Fruit fly (Drosophila melanogaster): ENCODE data around the gene CG1208.

Gene CG1208

dm6 chr3R:5856215-5856614, 24.8 kb downstream of the CG1208 start, which contains the start of the genes disp and ECSIT (continued):
- TF ChIP-seq Pdp1 (GFP tag; optimal IDR thresholded peaks at IDR 0.05) = peak in 1 of 2 experiments; percentile 36
- TF ChIP-seq cad (GFP tag; optimal IDR thresholded peaks at IDR 0.05) = no peak
- TF ChIP-seq CG12219 (GFP tag; optimal IDR thresholded peaks at IDR 0.05) = no peak
- no peak for TF ChIP-seq cg (GFP tag; optimal IDR thresholded peaks at IDR 0.05)
- no peak for TF ChIP-seq CG10462 (GFP tag; optimal IDR thresholded peaks at IDR 0.05)
- TF ChIP-seq CrebB (tag; optimal IDR thresholded peaks at IDR 0.05) = no peak
- TF ChIP-seq CG1024 (GFP tag; IDR thresholded peaks at IDR 0.05) = no peak
- TF ChIP-seq otp (GFP tag; IDR thresholded peaks at IDR 0.05) = no peak
- TF ChIP-seq CG31388 (GFP tag; optimal IDR thresholded peaks at IDR 0.05) = no peak
- TF ChIP-seq HmgZ (tag; optimal IDR thresholded peaks at IDR 0.05) = peak; percentile 59
- TF ChIP-seq CG2875 (GFP tag; optimal IDR thresholded peaks at IDR 0.05) = no peak
- no peak for TF ChIP-seq CG7271 (tag; optimal IDR thresholded peaks at IDR 0.05)
- TF ChIP-seq tap (tag; optimal IDR thresholded peaks at IDR 0.05) = no peak
- TF ChIP-seq HHEX (GFP tag; optimal IDR thresholded peaks at IDR 0.05) = no peak
- no peak for TF ChIP-seq Abd-B (GFP tag; optimal IDR thresholded peaks at IDR 0.05)
- TF ChIP-seq Lpt (GFP tag; optimal IDR thresholded peaks at IDR 0.05) = no peak
- TF ChIP-seq sr (GFP tag; IDR thresholded peaks at IDR 0.05) = no peak
- no peak for TF ChIP-seq CG2889 (GFP tag; IDR thresholded peaks at IDR 0.05)
- TF ChIP-seq CG13424 (tag; optimal IDR thresholded peaks at IDR 0.05) = no peak
- TF ChIP-seq CG17612 (GFP tag; IDR thresholded peaks at IDR 0.05) = no peak
- no peak for TF ChIP-seq CG12236 (GFP tag; optimal IDR thresholded peaks at IDR 0.05)
- TF ChIP-seq CG18011 (GFP tag; optimal IDR thresholded peaks at IDR 0.05) = no peak
- no peak for TF ChIP-seq gt (GFP tag; IDR thresholded peaks at IDR 0.05)
- no peak for TF ChIP-seq Ets97D (GFP tag; optimal IDR thresholded peaks at IDR 0.05)
- TF ChIP-seq Oli (tag; optimal IDR thresholded peaks at IDR 0.05) = peak; percentile 58
- TF ChIP-seq gem (tag; optimal IDR thresholded peaks at IDR 0.05) = no peak
- no peak for TF ChIP-seq PHDP (tag; optimal IDR thresholded peaks at IDR 0.05)
- TF ChIP-seq CG2202 (tag; optimal IDR thresholded peaks at IDR 0.05) = no peak
- TF ChIP-seq Tbp (GFP tag; optimal IDR thresholded peaks at IDR 0.05) = peak; percentile 30
- TF ChIP-seq Bteb2 (GFP tag; optimal IDR thresholded peaks at IDR 0.05) = no peak
- no peak for TF ChIP-seq BtbVII (GFP tag; optimal IDR thresholded peaks at IDR 0.05)
- TF ChIP-seq pros (GFP tag; optimal IDR thresholded peaks at IDR 0.05) = no peak
- peak; percentile 59 for TF ChIP-seq CoRest (tag; optimal IDR thresholded peaks at IDR 0.05)
- TF ChIP-seq en (GFP tag; optimal IDR thresholded peaks at IDR 0.05) = no peak
- TF ChIP-seq CG6854 (GFP tag; optimal IDR thresholded peaks at IDR 0.05) = peak; percentile 6
- no peak for TF ChIP-seq CG8359 (GFP tag; optimal IDR thresholded peaks at IDR 0.05; ENCODE audit: borderline replicate concordance)
- TF ChIP-seq CTCF (GFP tag; optimal IDR thresholded peaks at IDR 0.05) = no peak
- TF ChIP-seq HLH54F (GFP tag; optimal IDR thresholded peaks at IDR 0.05) = peak; percentile 43
- TF ChIP-seq Gug (GFP tag; IDR thresholded peaks at IDR 0.05) = no peak
- no peak for TF ChIP-seq CG10274 (GFP tag; optimal IDR thresholded peaks at IDR 0.05)
- TF ChIP-seq CG14014 (GFP tag; IDR thresholded peaks at IDR 0.05) = no peak
- no peak for TF ChIP-seq prd (optimal IDR thresholded peaks at IDR 0.05)
- 0 out of 3 replicates have a peak, but pooled peaks have one; percentile 24 for TF ChIP-seq prd (GFP tag; IDR thresholded peaks at IDR 0.05)
- no peak for TF ChIP-seq CG17829 (tag; optimal IDR thresholded peaks at IDR 0.05)
- TF ChIP-seq Oaz (GFP tag; IDR thresholded peaks at IDR 0.05) = no peak
